Worm (Caenorhabditis elegans): ENCODE results near the gene Y73F8A.36.

ce11 chrIV:15291607-15292006 is 45.9 kb downstream of the Y73F8A.36 start, which contains the start of gene pqn-91:
- no peak for TF ChIP-seq fos-1 (tag; optimal IDR thresholded peaks at IDR 0.05)
- no peak for TF ChIP-seq lsy-2 (tag; optimal IDR thresholded peaks at IDR 0.05)
- TF ChIP-seq nhr-28 (tag; optimal IDR thresholded peaks at IDR 0.05): no peak
